Worm (Caenorhabditis elegans): ENCODE measurements around the gene W05B2.2.
A peak's percentile ranks its signal among the peaks of the same experiment; 100 is the strongest.

W05B2.2 gene

DNA sequence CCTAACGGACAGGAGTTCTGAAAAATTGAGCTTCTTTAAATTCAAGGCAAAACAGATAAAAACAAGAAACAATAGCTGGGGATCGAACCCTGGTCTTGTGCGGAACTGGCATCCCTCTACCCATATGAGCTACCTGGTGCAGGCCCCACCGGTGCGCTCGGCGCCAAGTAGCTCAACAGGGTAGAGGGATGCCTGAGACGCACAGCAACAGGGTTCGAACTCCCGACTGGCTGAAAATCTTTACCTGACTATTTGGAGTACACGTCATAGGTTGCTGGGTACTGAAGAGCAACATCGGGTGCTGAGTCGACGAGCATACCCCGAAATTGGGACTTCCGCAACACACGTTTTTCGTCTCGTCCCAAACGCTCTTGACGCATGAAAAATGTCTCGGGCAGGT is 4.0 kb downstream of the W05B2.2 start:
- TF ChIP-seq egl-27 (tag; optimal IDR thresholded peaks at IDR 0.05) = no peak
- no peak for TF ChIP-seq pha-4 (tag; optimal IDR thresholded peaks at IDR 0.05)
- no peak for TF ChIP-seq ceh-82 (tag; optimal IDR thresholded peaks at IDR 0.05)
- TF ChIP-seq ztf-11 (tag; optimal IDR thresholded peaks at IDR 0.05) = no peak
- no peak for TF ChIP-seq nhr-77 (tag; optimal IDR thresholded peaks at IDR 0.05)
- no peak for TF ChIP-seq nhr-76 (tag; optimal IDR thresholded peaks at IDR 0.05)
- no peak for TF ChIP-seq ceh-28 (tag; optimal IDR thresholded peaks at IDR 0.05)
- TF ChIP-seq unc-62 (GFP tag; optimal IDR thresholded peaks at IDR 0.05) = no peak
- TF ChIP-seq egl-5 (tag; optimal IDR thresholded peaks at IDR 0.05) = no peak
- TF ChIP-seq eor-1 (tag; optimal IDR thresholded peaks at IDR 0.05) = no peak
- no peak for TF ChIP-seq lin-39 (tag; optimal IDR thresholded peaks at IDR 0.05)
- no peak for TF ChIP-seq elt-2 (tag; optimal IDR thresholded peaks at IDR 0.05)
- no peak for TF ChIP-seq snpc-4 (tag; optimal IDR thresholded peaks at IDR 0.05)
- TF ChIP-seq jun-1 (tag; optimal IDR thresholded peaks at IDR 0.05) = no peak
- TF ChIP-seq nhr-28 (tag; optimal IDR thresholded peaks at IDR 0.05) = no peak
- no peak for TF ChIP-seq nhr-67 (tag; optimal IDR thresholded peaks at IDR 0.05)
- TF ChIP-seq mdl-1 (tag; optimal IDR thresholded peaks at IDR 0.05) = no peak
- no peak for TF ChIP-seq nfya-1 (tag; optimal IDR thresholded peaks at IDR 0.05; ENCODE audit: insufficient read depth)
- TF ChIP-seq nhr-11 (tag; optimal IDR thresholded peaks at IDR 0.05) = no peak
- no peak for TF ChIP-seq sea-2 (GFP tag; optimal IDR thresholded peaks at IDR 0.05)

DNA sequence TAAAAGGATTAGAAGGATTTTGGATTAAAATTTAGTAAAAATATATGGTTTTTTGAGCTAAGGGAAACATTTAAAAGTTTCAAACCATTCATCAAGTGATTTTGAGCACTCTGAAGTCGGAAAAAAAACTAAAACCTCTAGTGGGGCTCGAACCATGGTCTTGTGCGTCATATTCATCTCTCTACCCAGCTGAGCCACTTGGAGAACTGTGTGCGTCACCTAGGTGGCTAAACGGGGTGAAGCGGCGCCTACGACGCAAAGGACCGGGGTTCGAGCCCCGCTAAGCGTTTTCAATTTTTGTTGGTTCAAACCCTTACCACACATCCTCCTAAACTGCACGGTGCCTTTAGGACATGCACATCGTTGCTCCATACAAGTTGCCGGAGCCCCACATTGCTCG is 6.5 kb downstream of the W05B2.2 start:
- TF ChIP-seq egl-27 (tag; optimal IDR thresholded peaks at IDR 0.05) (no peak), fkh-2 (tag; optimal IDR thresholded peaks at IDR 0.05) (no peak), skn-1 (tag; optimal IDR thresholded peaks at IDR 0.05) (no peak), elt-3 (tag; optimal IDR thresholded peaks at IDR 0.05) (no peak), elt-1 (tag; optimal IDR thresholded peaks at IDR 0.05) (no peak)

DNA sequence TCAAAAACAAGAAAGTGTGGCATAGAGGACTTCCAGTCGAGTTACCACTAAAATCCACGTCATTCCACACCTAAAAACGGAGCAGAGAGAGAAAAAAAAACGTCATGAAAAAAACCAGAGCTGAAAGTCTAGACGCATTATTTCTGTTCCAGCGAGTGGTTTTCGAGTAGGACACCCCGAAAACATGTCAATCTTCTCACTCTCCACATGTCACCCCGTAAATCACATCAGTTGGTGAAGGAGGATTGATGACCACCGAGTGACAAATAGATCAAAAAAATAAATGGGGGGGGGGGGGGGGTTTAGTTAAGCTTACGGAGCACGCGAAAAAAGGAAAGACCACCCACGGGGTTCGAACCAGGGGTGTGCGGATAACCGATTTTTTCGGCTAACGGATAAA is 9.2 kb downstream of the W05B2.2 start:
- TF ChIP-seq lin-15B (tag; optimal IDR thresholded peaks at IDR 0.05) = no peak
- TF ChIP-seq ama-1 (optimal IDR thresholded peaks at IDR 0.05) = no peak
- no peak for TF ChIP-seq nhr-76 (tag; optimal IDR thresholded peaks at IDR 0.05)
- no peak for TF ChIP-seq unc-39 (tag; optimal IDR thresholded peaks at IDR 0.05)
- TF ChIP-seq elt-1 (tag; optimal IDR thresholded peaks at IDR 0.05) = no peak
- no peak for TF ChIP-seq nhr-237 (tag; optimal IDR thresholded peaks at IDR 0.05)
- TF ChIP-seq fos-1 (tag; optimal IDR thresholded peaks at IDR 0.05) = no peak
- TF ChIP-seq sea-2 (GFP tag; optimal IDR thresholded peaks at IDR 0.05) = no peak
- TF ChIP-seq snpc-4 (tag; optimal IDR thresholded peaks at IDR 0.05) = no peak
- TF ChIP-seq zag-1 (tag; optimal IDR thresholded peaks at IDR 0.05) = no peak
- TF ChIP-seq R02D3.7 (tag; optimal IDR thresholded peaks at IDR 0.05) = no peak

DNA sequence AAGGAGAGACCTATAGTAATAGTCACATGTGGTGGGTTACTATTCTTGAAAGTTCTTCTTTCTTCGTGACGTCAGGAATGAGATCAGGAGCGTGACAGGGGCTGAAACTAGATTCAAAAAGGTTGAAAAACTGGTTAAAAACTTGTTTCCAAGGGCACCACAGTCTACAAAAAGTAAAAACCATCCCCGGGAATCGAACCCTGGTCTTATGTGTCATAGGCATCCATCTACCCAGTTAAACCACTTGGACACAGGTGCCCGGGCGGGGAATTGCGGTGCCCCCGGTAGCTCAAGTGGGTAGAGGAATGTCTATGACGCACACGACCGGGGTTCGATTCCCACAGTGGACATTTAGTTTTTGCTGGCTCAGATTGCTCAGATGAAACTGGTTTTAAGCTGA is 9.7 kb downstream of the W05B2.2 start:
- TF ChIP-seq fkh-10 (GFP tag; optimal IDR thresholded peaks at IDR 0.05) (no peak), snpc-4 (tag; optimal IDR thresholded peaks at IDR 0.05) (no peak), nhr-28 (tag; optimal IDR thresholded peaks at IDR 0.05) (no peak), hmg-11 (tag; optimal IDR thresholded peaks at IDR 0.05) (no peak), R02D3.7 (tag; optimal IDR thresholded peaks at IDR 0.05) (no peak), pqm-1 (tag; optimal IDR thresholded peaks at IDR 0.05) (no peak), fos-1 (tag; optimal IDR thresholded peaks at IDR 0.05) (no peak), jun-1 (tag; optimal IDR thresholded peaks at IDR 0.05) (no peak), lin-15B (tag; optimal IDR thresholded peaks at IDR 0.05) (no peak)

DNA sequence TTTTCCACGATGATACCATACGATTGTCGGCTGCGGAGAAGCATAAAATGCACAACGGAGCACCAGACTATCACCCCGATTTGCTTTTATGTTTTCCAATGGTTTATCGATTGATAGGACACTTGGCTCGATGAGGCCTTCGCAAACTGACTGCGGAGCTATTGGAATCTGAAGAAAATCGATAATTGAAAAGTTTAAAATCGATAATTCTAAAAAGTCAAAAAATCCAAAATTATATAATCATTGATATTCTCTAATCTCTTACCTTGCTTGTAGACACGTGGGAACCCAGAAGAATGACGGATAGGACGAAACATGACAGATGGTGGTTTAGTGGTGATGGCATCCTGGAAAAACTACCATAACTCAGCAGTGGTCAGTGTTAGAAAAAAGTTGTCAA is 13.8 kb downstream of the W05B2.2 start, which contains the start of gene zig-5:
Gene zig-5 (minus strand): TSS at position 349 of the 400 bp plus-strand sequence.
- TF ChIP-seq unc-39 (tag; optimal IDR thresholded peaks at IDR 0.05) = no peak
- TF ChIP-seq daf-12 (tag; optimal IDR thresholded peaks at IDR 0.05) = no peak
- TF ChIP-seq skn-1 (tag; optimal IDR thresholded peaks at IDR 0.05) = no peak
- TF ChIP-seq snpc-4 (tag; optimal IDR thresholded peaks at IDR 0.05) = no peak
- no peak for TF ChIP-seq mml-1 (tag; optimal IDR thresholded peaks at IDR 0.05)
- peak; percentile 51 for TF ChIP-seq ceh-28 (tag; optimal IDR thresholded peaks at IDR 0.05)
- no peak for TF ChIP-seq ztf-11 (tag; optimal IDR thresholded peaks at IDR 0.05)
- TF ChIP-seq nhr-76 (tag; optimal IDR thresholded peaks at IDR 0.05) = no peak

Data from whole organism, L3 larva.